Worm (Caenorhabditis elegans) whole organism, L1 larva: Measurements from ENCODE around the gene ZC317.6.

Experiments
- aha-1 ChIP-seq: fragments of 150-350 bp; optimal IDR thresholded peaks from 2 replicates; lab custom pipeline; 2014; ENCODE audit warnings: missing biosample characterization, missing genetic modification characterization
- ama-1 ChIP-seq: fragments of 150-350 bp; optimal IDR thresholded peaks from 2 replicates; lab custom pipeline; 2014
- blmp-1 ChIP-seq: fragments of 150-350 bp; optimal IDR thresholded peaks from 2 replicates; lab custom pipeline; 2014; ENCODE audit warnings: missing biosample characterization, missing genetic modification characterization
- ceh-88 ChIP-seq: fragments of 200-800 bp; sonication (Bioruptor generic); IDR thresholded peaks from 2 replicates; pipeline ENCODE4 v1.3.6; 2022; ENCODE audit warnings: missing genetic modification characterization, missing compliant biosample characterization
- dpl-1 ChIP-seq, 3 experiments: fragments of 150-350 bp in 2 of 3; sonication (generic microtip) in 1 of 3; optimal IDR thresholded peaks; 2 replicates each; lab custom pipeline; 2014 to 2017; ENCODE audit warnings: missing biosample characterization in 3 of 3, missing genetic modification characterization in 3 of 3, missing genetic modification reagents in 3 of 3
- dsc-1 ChIP-seq: sonication (generic microtip); optimal IDR thresholded peaks from 2 replicates; lab custom pipeline; 2016; ENCODE audit warnings: mild to moderate bottlenecking, missing genetic modification characterization, missing compliant biosample characterization
- efl-1 ChIP-seq, 4 experiments: fragments of 150-350 bp; optimal IDR thresholded peaks in 3 of 4; peaks in 1 of 4; 1 replicate in 1 of 4; 2 replicates in 3 of 4; lab custom pipeline; 2014; ENCODE audit warnings: missing biosample characterization in 2 of 4, missing genetic modification characterization in 2 of 4, missing genetic modification reagents in 2 of 4
- efl-3 ChIP-seq: fragments of 200-800 bp; sonication (Bioruptor generic); optimal IDR thresholded peaks from 2 replicates; lab custom pipeline; 2018; ENCODE audit warnings: mild to moderate bottlenecking, missing genetic modification characterization, missing compliant biosample characterization
- egl-27 ChIP-seq, 2 experiments: fragments of 150-350 bp in 1 of 2; sonication (generic microtip); optimal IDR thresholded peaks; 3 replicates each; lab custom pipeline; 2017 to 2018; ENCODE audit warnings: missing biosample characterization in 2 of 2, missing genetic modification characterization in 2 of 2, missing genetic modification reagents in 2 of 2
- ets-5 ChIP-seq: fragments of 200-800 bp; sonication (Bioruptor generic); IDR thresholded peaks from 2 replicates; pipeline ENCODE4 v1.3.6; 2022; ENCODE audit warnings: missing genetic modification characterization, missing compliant biosample characterization
- fkh-10 ChIP-seq: sonication (generic microtip); optimal IDR thresholded peaks from 2 replicates; lab custom pipeline; 2017; ENCODE audit warnings: missing biosample characterization, missing genetic modification reagents, missing genetic modification characterization
- fkh-4 ChIP-seq: sonication (generic microtip); optimal IDR thresholded peaks from 2 replicates; lab custom pipeline; 2016; ENCODE audit warnings: missing compliant biosample characterization, missing genetic modification characterization, borderline replicate concordance
- grh-1 ChIP-seq: fragments of 200-800 bp; sonication (Bioruptor generic); IDR thresholded peaks from 2 replicates; pipeline ENCODE4 v1.3.6; 2022; ENCODE audit warnings: missing genetic modification reagents, missing genetic modification characterization, missing compliant biosample characterization
- hpl-2 ChIP-seq: fragments of 150-350 bp; optimal IDR thresholded peaks from 2 replicates; lab custom pipeline; 2014; ENCODE audit warnings: missing biosample characterization, missing genetic modification reagents, missing genetic modification characterization
- irx-1 ChIP-seq: sonication (generic microtip); optimal IDR thresholded peaks from 2 replicates; lab custom pipeline; 2016; ENCODE audit warnings: missing genetic modification characterization, missing compliant biosample characterization
- isw-1 ChIP-seq: fragments of 200-800 bp; sonication (Bioruptor generic); IDR thresholded peaks from 2 replicates; pipeline ENCODE4 v1.3.6; 2022; ENCODE audit warnings: missing genetic modification characterization, missing compliant biosample characterization
- jun-1 ChIP-seq: fragments of 150-350 bp; optimal IDR thresholded peaks from 2 replicates; lab custom pipeline; 2014; ENCODE audit warnings: missing biosample characterization, missing genetic modification reagents, missing genetic modification characterization
- lin-13 ChIP-seq: fragments of 150-350 bp; optimal IDR thresholded peaks from 2 replicates; lab custom pipeline; 2014; ENCODE audit warnings: missing biosample characterization, missing genetic modification reagents, missing genetic modification characterization
- lin-14 ChIP-seq: fragments of 200-800 bp; sonication (Bioruptor generic); optimal IDR thresholded peaks from 2 replicates; lab custom pipeline; 2018; ENCODE audit warnings: mild to moderate bottlenecking, missing genetic modification characterization, moderate library complexity, missing compliant biosample characterization
- lin-35 ChIP-seq, 2 experiments: fragments of 150-350 bp; optimal IDR thresholded peaks; 2 replicates each; lab custom pipeline; 2014; ENCODE audit warnings: missing biosample characterization in 2 of 2, missing genetic modification characterization in 2 of 2, missing genetic modification reagents in 2 of 2
- lin-39 ChIP-seq: fragments of 150-350 bp; optimal IDR thresholded peaks from 2 replicates; lab custom pipeline; 2014; ENCODE audit warnings: missing biosample characterization, missing genetic modification reagents, missing genetic modification characterization
- lsy-2 ChIP-seq, 2 experiments: fragments of 150-350 bp; optimal IDR thresholded peaks; 2 replicates each; lab custom pipeline; 2014; ENCODE audit warnings: missing biosample characterization in 2 of 2, missing genetic modification characterization in 2 of 2
- mdl-1 ChIP-seq, 2 experiments: fragments of 150-350 bp; optimal IDR thresholded peaks; 2 replicates each; lab custom pipeline; 2014 to 2017; ENCODE audit warnings: missing biosample characterization in 2 of 2, missing genetic modification characterization in 2 of 2, inconsistent platforms in 1 of 2
- mep-1 ChIP-seq: fragments of 150-350 bp; optimal IDR thresholded peaks from 2 replicates; lab custom pipeline; 2014; ENCODE audit warnings: missing biosample characterization, missing genetic modification characterization
- nhr-12 ChIP-seq: sonication (generic microtip); optimal IDR thresholded peaks from 2 replicates; lab custom pipeline; 2017; ENCODE audit warnings: missing biosample characterization, missing genetic modification characterization
- nhr-20 ChIP-seq: sonication (generic microtip); optimal IDR thresholded peaks from 2 replicates; lab custom pipeline; 2016; ENCODE audit warnings: mild to moderate bottlenecking, missing genetic modification characterization, missing compliant biosample characterization
- nhr-237 ChIP-seq: fragments of 150-350 bp; optimal IDR thresholded peaks from 2 replicates; lab custom pipeline; 2014; ENCODE audit warnings: missing biosample characterization, missing genetic modification characterization
- nhr-28 ChIP-seq: fragments of 150-350 bp; optimal IDR thresholded peaks from 2 replicates; lab custom pipeline; 2014; ENCODE audit warnings: missing biosample characterization, missing genetic modification characterization
- nhr-71 ChIP-seq: sonication (generic microtip); optimal IDR thresholded peaks from 2 replicates; lab custom pipeline; 2016; ENCODE audit warnings: mild to moderate bottlenecking, missing genetic modification characterization, moderate library complexity, missing compliant biosample characterization
- nhr-84 ChIP-seq: sonication (generic microtip); optimal IDR thresholded peaks from 2 replicates; lab custom pipeline; 2017; ENCODE audit warnings: missing biosample characterization, missing genetic modification characterization
- nhr-85 ChIP-seq: sonication (generic microtip); peaks from one replicate; lab custom pipeline; 2016; ENCODE audit warnings: missing genetic modification characterization, inconsistent platforms, missing compliant biosample characterization
- pax-3 ChIP-seq: fragments of 200-800 bp; sonication (Bioruptor generic); optimal IDR thresholded peaks from 2 replicates; lab custom pipeline; 2018; ENCODE audit warnings: mild to moderate bottlenecking, missing genetic modification characterization, moderate library complexity, missing compliant biosample characterization
- pqm-1 ChIP-seq: sonication (generic microtip); optimal IDR thresholded peaks from 3 replicates; lab custom pipeline; 2017; ENCODE audit warnings: missing biosample characterization, missing genetic modification characterization
- snpc-4 ChIP-seq: fragments of 150-350 bp; optimal IDR thresholded peaks from 2 replicates; lab custom pipeline; 2014; ENCODE audit warnings: missing biosample characterization, missing genetic modification characterization
- snu-23 ChIP-seq: sonication (generic microtip); optimal IDR thresholded peaks from 2 replicates; lab custom pipeline; 2016; ENCODE audit warnings: missing genetic modification characterization, missing compliant biosample characterization
- sox-4 ChIP-seq: sonication (generic microtip); optimal IDR thresholded peaks from 2 replicates; lab custom pipeline; 2016; ENCODE audit warnings: missing genetic modification characterization, missing compliant biosample characterization
- sptf-1 ChIP-seq: fragments of 150-350 bp; optimal IDR thresholded peaks from 2 replicates; lab custom pipeline; 2014; ENCODE audit warnings: missing biosample characterization, missing genetic modification characterization
- swsn-7 ChIP-seq: sonication (generic microtip); optimal IDR thresholded peaks from 2 replicates; lab custom pipeline; 2016; ENCODE audit warnings: missing genetic modification characterization, missing compliant biosample characterization
- tlp-1 ChIP-seq: fragments of 150-350 bp; optimal IDR thresholded peaks from 2 replicates; lab custom pipeline; 2014; ENCODE audit warnings: missing biosample characterization, missing genetic modification characterization
- unc-30 ChIP-seq: sonication (generic microtip); optimal IDR thresholded peaks from 2 replicates; lab custom pipeline; 2017; ENCODE audit warnings: missing biosample characterization, missing genetic modification characterization
- unc-62 ChIP-seq: fragments of 150-350 bp; optimal IDR thresholded peaks from 2 replicates; lab custom pipeline; 2014; ENCODE audit warnings: missing biosample characterization, missing genetic modification reagents, missing genetic modification characterization
- unc-86 ChIP-seq: sonication (generic microtip); optimal IDR thresholded peaks from 2 replicates; lab custom pipeline; 2016; ENCODE audit warnings: missing genetic modification characterization, missing compliant biosample characterization
- unc-98 ChIP-seq: fragments of 200-800 bp; sonication (Bioruptor generic); IDR thresholded peaks from 2 replicates; pipeline ENCODE4 v1.3.6; 2022; ENCODE audit warnings: missing genetic modification characterization, missing compliant biosample characterization
- vab-15 ChIP-seq: sonication (generic microtip); optimal IDR thresholded peaks from 2 replicates; lab custom pipeline; 2017; ENCODE audit warnings: missing genotype, mild to moderate bottlenecking, missing genetic modification characterization, missing compliant biosample characterization
- xbp-1 ChIP-seq: sonication (generic microtip); optimal IDR thresholded peaks from 2 replicates; lab custom pipeline; 2016; ENCODE audit warnings: missing genetic modification characterization, missing compliant biosample characterization
- zag-1 ChIP-seq: fragments of 150-350 bp; optimal IDR thresholded peaks from 2 replicates; lab custom pipeline; 2014; ENCODE audit warnings: missing biosample characterization, missing genetic modification characterization
- zip-4 ChIP-seq: fragments of 200-800 bp; sonication (Bioruptor generic); optimal IDR thresholded peaks from 2 replicates; lab custom pipeline; 2018; ENCODE audit warnings: mild to moderate bottlenecking, missing genetic modification characterization, moderate library complexity, missing compliant biosample characterization
- ztf-4 ChIP-seq: fragments of 150-350 bp; optimal IDR thresholded peaks from 2 replicates; lab custom pipeline; 2014; ENCODE audit warnings: missing biosample characterization, missing genetic modification characterization

The ZC317.6 gene

ce11 chrV:5427860-5428259, 40.5 kb downstream of the ZC317.6 start, which contains the start of gene rhr-1:
rhr-1 (plus strand) TSS chrV:5428160.
- TF ChIP-seq nhr-84 (tag; lab: Kevin White, UChicago) (no peak), vab-15 (tag; lab: Kevin White, UChicago) (no peak), ztf-4 (tag; lab: Kevin White, UChicago) (no peak), efl-1 (optimal IDR thresholded peaks at IDR 0.05; lab: Kevin White, UChicago) (no peak), efl-1 (GFP tag; optimal IDR thresholded peaks at IDR 0.05 in 1 of 2; lab: Kevin White, UChicago) (no peak), lin-14 (GFP tag; lab: Kevin White, UChicago) (no peak), nhr-20 (tag; lab: Kevin White, UChicago) (no peak), sox-4 (tag; lab: Kevin White, UChicago) (no peak), blmp-1 (tag; lab: Kevin White, UChicago) (no peak), lin-13 (GFP tag; lab: Kevin White, UChicago) (no peak), nhr-28 (tag; lab: Kevin White, UChicago) (no peak), ceh-88 (no peak), nhr-237 (no peak), snpc-4 (tag; lab: Kevin White, UChicago) (no peak)
- TF ChIP-seq, all 84 proteins: peak for 0

DNA sequence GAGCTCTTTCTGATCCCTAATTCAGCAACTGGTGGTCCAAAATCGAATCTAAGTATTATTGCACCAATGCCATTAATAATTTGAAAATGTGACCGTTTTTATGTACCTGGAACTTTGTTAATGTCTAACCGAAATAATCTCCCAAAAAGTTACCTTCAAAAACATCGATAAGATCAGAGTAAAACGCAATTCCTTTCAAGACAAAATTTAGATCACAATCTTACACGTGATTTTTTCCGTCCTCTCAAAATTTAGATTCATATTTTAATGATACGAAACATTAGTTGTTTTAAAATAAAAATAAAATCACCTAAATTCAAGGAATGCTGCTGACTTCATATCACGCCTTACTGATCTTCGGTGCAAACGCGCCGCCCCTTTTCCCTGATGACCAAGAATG, 42.1 kb downstream of the ZC317.6 start:
- TF ChIP-seq sptf-1 (tag; lab: Kevin White, UChicago) (no peak), hpl-2 (GFP tag; lab: Kevin White, UChicago) (no peak), nhr-85 (tag; lab: Kevin White, UChicago) (peak; percentile 85), zag-1 (tag; lab: Kevin White, UChicago) (no peak), nhr-71 (tag; lab: Kevin White, UChicago) (peak; percentile 15), lin-35 (GFP tag; optimal IDR thresholded peaks at IDR 0.05; lab: Kevin White, UChicago) (no peak), unc-62 (GFP tag; lab: Kevin White, UChicago) (no peak), mdl-1 (tag; optimal IDR thresholded peaks at IDR 0.05; lab: Kevin White, UChicago) (no peak), nhr-12 (tag; lab: Kevin White, UChicago) (no peak), efl-1 (optimal IDR thresholded peaks at IDR 0.05; lab: Kevin White, UChicago) (no peak), efl-1 (GFP tag; optimal IDR thresholded peaks at IDR 0.05 in 1 of 2; lab: Kevin White, UChicago) (peak in 1 of 2 experiments; percentile 49), fkh-10 (no peak), lin-14 (GFP tag; lab: Kevin White, UChicago) (peak; percentile 37)

DNA sequence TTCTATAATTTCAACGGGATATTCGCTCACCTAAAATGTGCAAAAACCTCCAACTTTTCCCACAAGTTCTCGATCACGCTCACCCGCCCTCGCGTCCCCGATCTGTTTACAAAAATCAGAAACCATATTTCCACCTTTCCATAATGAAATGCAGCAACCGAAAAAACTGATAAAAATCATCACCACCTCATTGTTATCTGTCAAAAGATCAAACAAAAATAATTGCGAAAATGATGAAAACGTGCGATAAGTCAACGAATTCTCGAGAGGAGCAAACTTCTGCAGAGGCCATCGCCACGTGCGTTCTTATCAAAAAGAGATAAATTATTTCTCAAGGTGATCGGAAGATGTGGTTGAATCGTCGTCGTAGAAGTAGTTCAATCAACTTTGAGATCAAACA, 43.4 kb downstream of the ZC317.6 start:
- no peak for TF ChIP-seq xbp-1 (tag; lab: Kevin White, UChicago)
- TF ChIP-seq lin-39, result no peak
- peak; percentile 44 for TF ChIP-seq irx-1 (tag; lab: Kevin White, UChicago)
- TF ChIP-seq dsc-1 (tag; lab: Kevin White, UChicago), result no peak
- peak; percentile 93 for TF ChIP-seq efl-3
- TF ChIP-seq ama-1 (lab: Kevin White, UChicago), result no peak
- TF ChIP-seq dpl-1 (GFP tag; optimal IDR thresholded peaks at IDR 0.05; lab: Kevin White, UChicago), result peak in 1 of 3 experiments; percentile 15
- TF ChIP-seq nhr-71 (tag; lab: Kevin White, UChicago), result peak; percentile 85
- no peak for TF ChIP-seq isw-1 (GFP tag; lab: Robert Waterston, UW)
- TF ChIP-seq mdl-1 (tag; optimal IDR thresholded peaks at IDR 0.05; lab: Kevin White, UChicago), result peak in 1 of 2 experiments; percentile 78
- TF ChIP-seq zip-4 (GFP tag; lab: Kevin White, UChicago), result no peak
- TF ChIP-seq blmp-1 (tag; lab: Kevin White, UChicago), result peak; percentile 67
- TF ChIP-seq jun-1, result no peak
- no peak for TF ChIP-seq aha-1 (tag; lab: Kevin White, UChicago)
- no peak for TF ChIP-seq pqm-1 (tag; lab: Kevin White, UChicago)
- TF ChIP-seq grh-1, result peak; percentile 52
- no peak for TF ChIP-seq unc-98 (GFP tag; lab: Robert Waterston, UW)
- TF ChIP-seq pax-3, result no peak
- TF ChIP-seq mep-1, result peak; percentile 11
- TF ChIP-seq nhr-85 (tag; lab: Kevin White, UChicago), result peak; percentile 99
- TF ChIP-seq efl-1 (optimal IDR thresholded peaks at IDR 0.05; lab: Kevin White, UChicago), result peak in 1 of 2 experiments; percentile 5
- TF ChIP-seq efl-1 (GFP tag; optimal IDR thresholded peaks at IDR 0.05 in 1 of 2; lab: Kevin White, UChicago), result peak in 1 of 2 experiments; percentile 73
- no peak for TF ChIP-seq ets-5 (GFP tag; lab: Robert Waterston, UW)
- peak; percentile 78 for TF ChIP-seq snu-23 (GFP tag; lab: Kevin White, UChicago)
- TF ChIP-seq vab-15 (tag; lab: Kevin White, UChicago), result no peak
- TF ChIP-seq lin-14 (GFP tag; lab: Kevin White, UChicago), result peak; percentile 87
- peak in 1 of 2 experiments; percentile 13 for TF ChIP-seq lsy-2 (tag; optimal IDR thresholded peaks at IDR 0.05; lab: Kevin White, UChicago)
- TF ChIP-seq tlp-1 (tag; lab: Kevin White, UChicago), result peak; percentile 24
- peak; percentile 94 for TF ChIP-seq nhr-20 (tag; lab: Kevin White, UChicago)
- no peak for TF ChIP-seq unc-86
- TF ChIP-seq egl-27 (tag; optimal IDR thresholded peaks at IDR 0.05; lab: Kevin White, UChicago), result no peak
- peak; percentile 4 for TF ChIP-seq swsn-7 (tag; lab: Kevin White, UChicago)
- no peak for TF ChIP-seq unc-30
- TF ChIP-seq fkh-4, result no peak
